Fruit fly (Drosophila melanogaster): ENCODE measurements around the gene CG4338.

- TF ChIP-seq pan (optimal IDR thresholded peaks at IDR 0.05) (no peak), psq (optimal IDR thresholded peaks at IDR 0.05) (no peak), usp (GFP tag; optimal IDR thresholded peaks at IDR 0.05) (no peak), CG8478 (optimal IDR thresholded peaks at IDR 0.05) (no peak), EcR (GFP tag; optimal IDR thresholded peaks at IDR 0.05) (no peak), Dll (optimal IDR thresholded peaks at IDR 0.05) (no peak)
Observed at dm6 chr3R:15250454-15250853, 24.9 kb upstream of the CG4338 start.

Data from whole organism.